Fruit fly (Drosophila melanogaster): ENCODE data around the gene CG12278.

CG12278 gene

dm6 chr3R:21017464-21018080 lies 26.3 kb upstream of the CG12278 start, which contains the start of gene Rlip (continued):
- peak; percentile 47 for TF ChIP-seq CG9817 (tag; optimal IDR thresholded peaks at IDR 0.05)
- TF ChIP-seq yki (optimal IDR thresholded peaks at IDR 0.05), result no peak
- TF ChIP-seq vvl (GFP tag; IDR thresholded peaks at IDR 0.05), result peak; percentile 68
- no peak for TF ChIP-seq Hey (tag; optimal IDR thresholded peaks at IDR 0.05)
- TF ChIP-seq otp (GFP tag; IDR thresholded peaks at IDR 0.05), result 0 out of 3 replicates have a peak, but pooled peaks have one; percentile 25
- TF ChIP-seq CG17328 (GFP tag; IDR thresholded peaks at IDR 0.05), result no peak
- TF ChIP-seq rib (GFP tag; IDR thresholded peaks at IDR 0.05), result no peak
- TF ChIP-seq MTF-1 (GFP tag; optimal IDR thresholded peaks at IDR 0.05; ENCODE audit: borderline replicate concordance), result no peak
- peak; percentile 5 for TF ChIP-seq ems (GFP tag; optimal IDR thresholded peaks at IDR 0.05)
- no peak for TF ChIP-seq CG4328 (GFP tag; optimal IDR thresholded peaks at IDR 0.05)
- no peak for TF ChIP-seq org-1 (GFP tag; optimal IDR thresholded peaks at IDR 0.05)
- TF ChIP-seq CG4360 (GFP tag; IDR thresholded peaks at IDR 0.05), result no peak
- TF ChIP-seq E2f1 (GFP tag; IDR thresholded peaks at IDR 0.05), result 0 out of 2 replicates have a peak, but pooled peaks have one; percentile 27
- peak; percentile 93 for TF ChIP-seq MBD-R2 (GFP tag; IDR thresholded peaks at IDR 0.05)
- TF ChIP-seq CG12219 (GFP tag; optimal IDR thresholded peaks at IDR 0.05), result no peak
- no peak for TF ChIP-seq Doc2 (GFP tag; IDR thresholded peaks at IDR 0.05)
- TF ChIP-seq YL-1 (GFP tag; optimal IDR thresholded peaks at IDR 0.05), result peak; percentile 28
- no peak for TF ChIP-seq Dfd (GFP tag; optimal IDR thresholded peaks at IDR 0.05)
- TF ChIP-seq schlank (tag; optimal IDR thresholded peaks at IDR 0.05), result no peak
- peak; percentile 55 for TF ChIP-seq Hmr (GFP tag; optimal IDR thresholded peaks at IDR 0.05)
- 0 out of 2 replicates have a peak, but pooled peaks have one; percentile 17 for TF ChIP-seq CG14014 (GFP tag; IDR thresholded peaks at IDR 0.05)
- TF ChIP-seq CG12744 (GFP tag; optimal IDR thresholded peaks at IDR 0.05), result no peak
- TF ChIP-seq dimm (GFP tag; IDR thresholded peaks at IDR 0.05), result no peak
- TF ChIP-seq nom (GFP tag; optimal IDR thresholded peaks at IDR 0.05), result no peak
- TF ChIP-seq Bteb2 (GFP tag; optimal IDR thresholded peaks at IDR 0.05), result peak; percentile 7
- no peak for TF ChIP-seq Kr (GFP tag; optimal IDR thresholded peaks at IDR 0.05)
- TF ChIP-seq sug (tag; optimal IDR thresholded peaks at IDR 0.05), result peak; percentile 56
- no peak for TF ChIP-seq sd (tag; optimal IDR thresholded peaks at IDR 0.05)
- TF ChIP-seq slp2 (GFP tag; optimal IDR thresholded peaks at IDR 0.05), result peak; percentile 30
- peak; percentile 63 for TF ChIP-seq CHES-1-like (GFP tag; optimal IDR thresholded peaks at IDR 0.05)
- TF ChIP-seq NC2β (GFP tag; optimal IDR thresholded peaks at IDR 0.05), result no peak
- no peak for TF ChIP-seq Adf1 (GFP tag; IDR thresholded peaks at IDR 0.05)
- no peak for TF ChIP-seq CG10462 (GFP tag; optimal IDR thresholded peaks at IDR 0.05)
- TF ChIP-seq CG7271 (tag; optimal IDR thresholded peaks at IDR 0.05), result no peak
- peak; percentile 11 for TF ChIP-seq CG9876 (GFP tag; optimal IDR thresholded peaks at IDR 0.05)
- no peak for TF ChIP-seq CG11398 (GFP tag; optimal IDR thresholded peaks at IDR 0.05)
- peak; percentile 58; the same call in 1 of the 2 replicates for TF ChIP-seq ato (GFP tag; IDR thresholded peaks at IDR 0.05; ENCODE audit: partially characterized antibody)
- TF ChIP-seq Spps (tag; optimal IDR thresholded peaks at IDR 0.05), result no peak
- TF ChIP-seq Atf-2 (GFP tag; optimal IDR thresholded peaks at IDR 0.05), result peak; percentile 15
- no peak for TF ChIP-seq ewg (GFP tag; optimal IDR thresholded peaks at IDR 0.05)
- peak; percentile 28 for TF ChIP-seq her (GFP tag; optimal IDR thresholded peaks at IDR 0.05)
- TF ChIP-seq dpn (GFP tag; optimal IDR thresholded peaks at IDR 0.05), result peak; percentile 48 to 80
- TF ChIP-seq bab2 (GFP tag; optimal IDR thresholded peaks at IDR 0.05), result peak; percentile 45
- TF ChIP-seq chif (GFP tag; optimal IDR thresholded peaks at IDR 0.05), result peak in 1 of 2 experiments; percentile 7
- TF ChIP-seq cg (GFP tag; optimal IDR thresholded peaks at IDR 0.05), result no peak
- peak; percentile 45; the same call in 1 of the 2 replicates for TF ChIP-seq tna (GFP tag; IDR thresholded peaks at IDR 0.05; ENCODE audit: partially characterized antibody)
- TF ChIP-seq H15 (GFP tag; IDR thresholded peaks at IDR 0.05), result peak; percentile 23; the same call in 1 of the 3 replicates
- peak; percentile 56 for TF ChIP-seq CG2120 (GFP tag; optimal IDR thresholded peaks at IDR 0.05)
- TF ChIP-seq fu2 (GFP tag; optimal IDR thresholded peaks at IDR 0.05), result peak; percentile 38
- no peak for TF ChIP-seq toy (GFP tag; IDR thresholded peaks at IDR 0.05)
- no peak for TF ChIP-seq kay (GFP tag; optimal IDR thresholded peaks at IDR 0.05)
